Fruit fly (Drosophila melanogaster) whole organism: ENCODE results near the gene kek6.
A peak's percentile ranks its signal among the peaks of the same experiment; 100 is the strongest.

Source experiments
- CG8478 ChIP-seq: fragments of >200 bp; optimal IDR thresholded peaks from 2 replicates; lab custom pipeline; 2018; ENCODE audit warnings: inconsistent platforms
- Dll ChIP-seq: fragments of >200 bp; optimal IDR thresholded peaks from 2 replicates; lab custom pipeline; 2017
- EcR ChIP-seq, 2 experiments: fragments of >200 bp; optimal IDR thresholded peaks; 2 replicates each; lab custom pipeline; 2017; ENCODE audit warnings: missing biosample characterization in 2 of 2, missing genetic modification characterization in 2 of 2, missing genetic modification reagents in 2 of 2
- pan ChIP-seq: fragments of >200 bp; optimal IDR thresholded peaks from 2 replicates; lab custom pipeline; 2017
- psq ChIP-seq: fragments of >200 bp; optimal IDR thresholded peaks from 2 replicates; lab custom pipeline; 2017
- usp ChIP-seq: fragments of >200 bp; optimal IDR thresholded peaks from 2 replicates; lab custom pipeline; 2017; ENCODE audit warnings: missing biosample characterization, missing genetic modification characterization, mixed read lengths

kek6 gene

dm6 chr3R:31621814-31622213 lies at the start of gene kek6:
Gene kek6, plus strand, starts transcription at chr3R:31622136.
- TF ChIP-seq EcR (GFP tag; optimal IDR thresholded peaks at IDR 0.05; lab: Kevin White, UChicago) (no peak), pan (lab: Kevin White, UChicago) (no peak), psq (lab: Kevin White, UChicago) (no peak), CG8478 (lab: Kevin White, UChicago) (no peak), Dll (lab: Kevin White, UChicago) (no peak), usp (GFP tag; lab: Kevin White, UChicago) (no peak)

dm6 chr3R:31577351-31577750 lies 44.6 kb upstream of the kek6 start:
- TF ChIP-seq CG8478 (lab: Kevin White, UChicago), result no peak
- TF ChIP-seq psq (lab: Kevin White, UChicago), result no peak
- no peak for TF ChIP-seq Dll (lab: Kevin White, UChicago)
- TF ChIP-seq pan (lab: Kevin White, UChicago), result no peak
- no peak for TF ChIP-seq usp (GFP tag; lab: Kevin White, UChicago)
- no peak for TF ChIP-seq EcR (GFP tag; optimal IDR thresholded peaks at IDR 0.05; lab: Kevin White, UChicago)

dm6 chr3R:31580032-31580431 lies 41.9 kb upstream of the kek6 start:
- TF ChIP-seq psq (lab: Kevin White, UChicago) (no peak), Dll (lab: Kevin White, UChicago) (peak; percentile 57)

dm6 chr3R:31580586-31580994 lies 41.3 kb upstream of the kek6 start, which contains the start of the genes pygo and rod:
Gene pygo, minus strand, starts transcription at chr3R:31580699.
Gene rod, plus strand, starts transcription at chr3R:31580951.
- TF ChIP-seq Dll (lab: Kevin White, UChicago) (no peak), psq (lab: Kevin White, UChicago) (no peak), pan (lab: Kevin White, UChicago) (no peak), EcR (GFP tag; optimal IDR thresholded peaks at IDR 0.05; lab: Kevin White, UChicago) (no peak), usp (GFP tag; lab: Kevin White, UChicago) (no peak), CG8478 (lab: Kevin White, UChicago) (no peak)

dm6 chr3R:31588374-31588773 lies 33.6 kb upstream of the kek6 start, which contains the start of gene CG1635:
Gene CG1635, plus strand, starts transcription at chr3R:31588673.
- TF ChIP-seq psq (lab: Kevin White, UChicago) (no peak), pan (lab: Kevin White, UChicago) (no peak), CG8478 (lab: Kevin White, UChicago) (no peak), Dll (lab: Kevin White, UChicago) (no peak), EcR (GFP tag; optimal IDR thresholded peaks at IDR 0.05; lab: Kevin White, UChicago) (no peak), usp (GFP tag; lab: Kevin White, UChicago) (no peak)

dm6 chr3R:31590281-31590680 lies 31.7 kb upstream of the kek6 start, which contains the start of gene CG1638:
Gene CG1638, plus strand, starts transcription at chr3R:31590581.
- no peak for TF ChIP-seq pan (lab: Kevin White, UChicago)
- TF ChIP-seq usp (GFP tag; lab: Kevin White, UChicago), result no peak
- TF ChIP-seq CG8478 (lab: Kevin White, UChicago), result no peak

dm6 chr3R:31592256-31592879 lies 29.6 kb upstream of the kek6 start, which contains the start of gene CG1774:
Gene CG1774, plus strand, starts transcription at chr3R:31592803.
- TF ChIP-seq CG8478 (lab: Kevin White, UChicago) (no peak), psq (lab: Kevin White, UChicago) (no peak), EcR (GFP tag; optimal IDR thresholded peaks at IDR 0.05; lab: Kevin White, UChicago) (no peak)

- TF ChIP-seq pan (lab: Kevin White, UChicago), result no peak
- no peak for TF ChIP-seq EcR (GFP tag; optimal IDR thresholded peaks at IDR 0.05; lab: Kevin White, UChicago)
- TF ChIP-seq psq (lab: Kevin White, UChicago), result no peak
- no peak for TF ChIP-seq Dll (lab: Kevin White, UChicago)
- no peak for TF ChIP-seq usp (GFP tag; lab: Kevin White, UChicago)
- no peak for TF ChIP-seq CG8478 (lab: Kevin White, UChicago)
These were observed 25.7 kb upstream of the kek6 start, which contains the start of gene RpL6 for dm6 chr3R:31596071-31596883. Gene RpL6, minus strand, starts transcription at chr3R:31596204.

dm6 chr3R:31597736-31598431 lies 24.1 kb upstream of the kek6 start:
- peak; percentile 21 for TF ChIP-seq pan (lab: Kevin White, UChicago)
- no peak for TF ChIP-seq usp (GFP tag; lab: Kevin White, UChicago)
- no peak for TF ChIP-seq EcR (GFP tag; optimal IDR thresholded peaks at IDR 0.05; lab: Kevin White, UChicago)
- no peak for TF ChIP-seq psq (lab: Kevin White, UChicago)
- TF ChIP-seq CG8478 (lab: Kevin White, UChicago), result no peak
- TF ChIP-seq Dll (lab: Kevin White, UChicago), result no peak

- TF ChIP-seq pan (lab: Kevin White, UChicago) (no peak), usp (GFP tag; lab: Kevin White, UChicago) (no peak), CG8478 (lab: Kevin White, UChicago) (no peak), Dll (lab: Kevin White, UChicago) (no peak), EcR (GFP tag; optimal IDR thresholded peaks at IDR 0.05; lab: Kevin White, UChicago) (no peak), psq (lab: Kevin White, UChicago) (no peak)
These were observed 22.2 kb upstream of the kek6 start for dm6 chr3R:31599538-31600313.
